Fruit fly (Drosophila melanogaster) whole organism, embryonic: ENCODE measurements around the gene her.
A peak's percentile ranks its signal among the peaks of the same experiment; 100 is the strongest.

ENCODE experiments used
- BtbVII ChIP-seq: fragments of 200-800 bp; sonication (Bioruptor generic); optimal IDR thresholded peaks from 3 replicates; lab custom pipeline; 2017; ENCODE audit warnings: missing biosample characterization, mild to moderate bottlenecking, missing genetic modification characterization
- CG10321 ChIP-seq: fragments of 200-800 bp; sonication (Bioruptor generic); IDR thresholded peaks from 2 replicates; pipeline ENCODE4 v1.3.6; 2022; ENCODE audit warnings: missing biosample characterization, missing genetic modification characterization
- CG10431 ChIP-seq: fragments of 200-800 bp; sonication (Bioruptor generic); optimal IDR thresholded peaks from 3 replicates; lab custom pipeline; 2018; ENCODE audit warnings: missing biosample characterization, mild to moderate bottlenecking, missing genetic modification characterization
- CG10959 ChIP-seq: fragments of 200-800 bp; sonication (Bioruptor generic); IDR thresholded peaks from 2 replicates; pipeline ENCODE4 v1.3.6; 2022; ENCODE audit warnings: missing biosample characterization, missing genetic modification characterization
- CG10979 ChIP-seq: fragments of 200-800 bp; sonication (Bioruptor generic); optimal IDR thresholded peaks from 2 replicates; lab custom pipeline; 2018; ENCODE audit warnings: missing biosample characterization, mild to moderate bottlenecking, missing genetic modification characterization, moderate library complexity
- CG11085 ChIP-seq: fragments of 200-800 bp; sonication (Bioruptor generic); IDR thresholded peaks from 2 replicates; pipeline ENCODE4 v1.3.6; 2022; ENCODE audit warnings: missing biosample characterization, missing genetic modification characterization
- CG13424 ChIP-seq: fragments of 200-800 bp; sonication (Bioruptor generic); optimal IDR thresholded peaks from 2 replicates; lab custom pipeline; 2019; ENCODE audit warnings: missing biosample characterization, mild to moderate bottlenecking, missing genetic modification characterization, moderate library complexity
- CG13624 ChIP-seq: fragments of 200-800 bp; sonication (Bioruptor generic); optimal IDR thresholded peaks from 2 replicates; lab custom pipeline; 2016; ENCODE audit warnings: missing biosample characterization, missing genetic modification characterization
- CG13894 ChIP-seq: fragments of 200-800 bp; sonication (Bioruptor generic); optimal IDR thresholded peaks from 3 replicates; lab custom pipeline; 2018; ENCODE audit warnings: missing biosample characterization, mild to moderate bottlenecking, missing genetic modification characterization, moderate library complexity
- CG17568 ChIP-seq: fragments of 200-800 bp; sonication (Bioruptor generic); optimal IDR thresholded peaks from 2 replicates; lab custom pipeline; 2018; ENCODE audit warnings: missing biosample characterization, mild to moderate bottlenecking, missing genetic modification characterization, moderate library complexity
- CG17912 ChIP-seq: fragments of 200-800 bp; sonication (Bioruptor generic); optimal IDR thresholded peaks from 2 replicates; lab custom pipeline; 2018; ENCODE audit warnings: missing biosample characterization, mild to moderate bottlenecking, missing genetic modification characterization
- CG30403 ChIP-seq: fragments of 200-800 bp; sonication (Bioruptor generic); optimal IDR thresholded peaks from 3 replicates; lab custom pipeline; 2016; ENCODE audit warnings: missing biosample characterization, missing genetic modification characterization
- CG4360 ChIP-seq: fragments of 200-800 bp; sonication (Bioruptor generic); IDR thresholded peaks from 2 replicates; pipeline ENCODE4 v1.3.6; 2022; ENCODE audit warnings: missing biosample characterization, missing genetic modification characterization
- CG4404 ChIP-seq: fragments of 200-800 bp; sonication (Bioruptor generic); IDR thresholded peaks from 2 replicates; pipeline ENCODE4 v1.3.6; 2022; ENCODE audit warnings: missing biosample characterization, missing genetic modification characterization
- CG6654 ChIP-seq: fragments of 200-800 bp; sonication (Bioruptor generic); optimal IDR thresholded peaks from 2 replicates; lab custom pipeline; 2017; ENCODE audit warnings: missing biosample characterization, mild to moderate bottlenecking, missing genetic modification characterization
- CG7928 ChIP-seq: fragments of 200-800 bp; sonication (Bioruptor generic); optimal IDR thresholded peaks from 2 replicates; lab custom pipeline; 2017; ENCODE audit warnings: missing biosample characterization, mild to moderate bottlenecking, missing genetic modification characterization
- CG8089 ChIP-seq: fragments of 200-800 bp; sonication (Bioruptor generic); optimal IDR thresholded peaks from 3 replicates; lab custom pipeline; 2016; ENCODE audit warnings: missing biosample characterization, missing genetic modification characterization
- CG8478 ChIP-seq: fragments of >200 bp; optimal IDR thresholded peaks from 2 replicates; lab custom pipeline; 2018
- CG9817 ChIP-seq: fragments of 200-800 bp; sonication (Bioruptor generic); optimal IDR thresholded peaks from 2 replicates; lab custom pipeline; 2018; ENCODE audit warnings: missing biosample characterization, mild to moderate bottlenecking, missing genetic modification characterization, moderate library complexity
- Elba2 ChIP-seq: fragments of 200-800 bp; sonication (Bioruptor generic); optimal IDR thresholded peaks from 3 replicates; lab custom pipeline; 2016; ENCODE audit warnings: missing biosample characterization, missing genetic modification characterization
- H15 ChIP-seq: fragments of 200-800 bp; sonication (Bioruptor generic); IDR thresholded peaks from 3 replicates; pipeline ENCODE4 v1.3.6; 2022; ENCODE audit warnings: missing biosample characterization, missing genetic modification characterization
- HHEX ChIP-seq: fragments of 200-800 bp; sonication (Bioruptor generic); optimal IDR thresholded peaks from 3 replicates; lab custom pipeline; 2017; ENCODE audit warnings: missing biosample characterization, mild to moderate bottlenecking, missing genetic modification characterization, missing genetic modification reagents
- HLH4C ChIP-seq: fragments of 200-800 bp; sonication (Bioruptor generic); IDR thresholded peaks from 3 replicates; pipeline ENCODE4 v1.3.6; 2022; ENCODE audit warnings: missing biosample characterization, missing genetic modification characterization; ENCODE audit not compliant: partially characterized antibody
- Med ChIP-seq: fragments of 200-800 bp; sonication (Bioruptor generic); peaks from one replicate; lab custom pipeline; 2016; ENCODE audit warnings: missing biosample characterization, missing genetic modification characterization, mild to moderate bottlenecking, inconsistent platforms, moderate library complexity
- Poxn ChIP-seq: fragments of 200-800 bp; sonication (Bioruptor generic); IDR thresholded peaks from 2 replicates; pipeline ENCODE4 v1.3.6; 2022; ENCODE audit warnings: missing biosample characterization, missing genetic modification characterization
- Ssrp ChIP-seq: fragments of 200-800 bp; sonication (Bioruptor generic); optimal IDR thresholded peaks from 2 replicates; lab custom pipeline; 2018; ENCODE audit warnings: missing biosample characterization, mild to moderate bottlenecking, missing genetic modification characterization, moderate library complexity
- Stat92E ChIP-seq, 3 experiments: fragments of >200 bp in 2 of 3; fragments of 200-800 bp in 1 of 3; sonication (Bioruptor generic) in 1 of 3; optimal IDR thresholded peaks; 2 replicates each; lab custom pipeline; 2017 to 2019; ENCODE audit warnings: missing biosample characterization in 3 of 3, missing genetic modification characterization in 3 of 3, mild to moderate bottlenecking in 1 of 3, moderate library complexity in 1 of 3
- Vsx1 ChIP-seq: fragments of 200-800 bp; sonication (Bioruptor generic); optimal IDR thresholded peaks from 2 replicates; lab custom pipeline; 2017; ENCODE audit warnings: missing biosample characterization, mild to moderate bottlenecking, missing genetic modification characterization, missing genetic modification reagents
- ap ChIP-seq: fragments of 200-800 bp; sonication (Bioruptor generic); IDR thresholded peaks from 2 replicates; pipeline ENCODE4 v1.3.6; 2022; ENCODE audit warnings: missing biosample characterization, missing genetic modification characterization
- ara ChIP-seq: fragments of 200-800 bp; sonication (Bioruptor generic); IDR thresholded peaks from 2 replicates; pipeline ENCODE4 v1.3.6; 2022; ENCODE audit warnings: missing biosample characterization, missing genetic modification characterization
- cg ChIP-seq: fragments of 200-800 bp; sonication (Bioruptor generic); optimal IDR thresholded peaks from 3 replicates; lab custom pipeline; 2019; ENCODE audit warnings: missing biosample characterization, mild to moderate bottlenecking, missing genetic modification characterization, moderate library complexity
- ci ChIP-seq: fragments of 200-800 bp; sonication (Bioruptor generic); IDR thresholded peaks from 3 replicates; pipeline ENCODE4 v1.3.6; 2022; ENCODE audit warnings: missing biosample characterization, missing genetic modification characterization
- croc ChIP-seq: fragments of 200-800 bp; sonication (Bioruptor generic); conservative IDR thresholded peaks from 3 replicates; pipeline ENCODE4 v1.3.6; 2022; ENCODE audit warnings: missing biosample characterization, missing genetic modification characterization
- emc ChIP-seq: fragments of 200-800 bp; sonication (Bioruptor generic); optimal IDR thresholded peaks from 2 replicates; lab custom pipeline; 2016; ENCODE audit warnings: missing biosample characterization, missing genetic modification characterization
- en ChIP-seq: fragments of 200-800 bp; sonication (Bioruptor generic); optimal IDR thresholded peaks from 2 replicates; lab custom pipeline; 2016; ENCODE audit warnings: missing biosample characterization, missing genetic modification characterization
- fd64A ChIP-seq: fragments of 200-800 bp; sonication (Bioruptor generic); optimal IDR thresholded peaks from 3 replicates; lab custom pipeline; 2018; ENCODE audit warnings: missing biosample characterization, mild to moderate bottlenecking, missing genetic modification characterization
- gcm2 ChIP-seq: fragments of 200-800 bp; sonication (Bioruptor generic); optimal IDR thresholded peaks from 2 replicates; lab custom pipeline; 2016; ENCODE audit warnings: missing biosample characterization, missing genetic modification characterization
- h ChIP-seq: fragments of >200 bp; optimal IDR thresholded peaks from 2 replicates; lab custom pipeline; 2017
- hbn ChIP-seq: fragments of 200-800 bp; sonication (Bioruptor generic); IDR thresholded peaks from 2 replicates; pipeline ENCODE4 v1.3.6; 2022; ENCODE audit warnings: missing biosample characterization, missing genetic modification characterization; ENCODE audit not compliant: partially characterized antibody
- ind ChIP-seq: fragments of 200-800 bp; sonication (Bioruptor generic); optimal IDR thresholded peaks from 3 replicates; lab custom pipeline; 2016; ENCODE audit warnings: missing biosample characterization, missing genetic modification characterization
- lola ChIP-seq, 3 experiments: fragments of >200 bp in 2 of 3; fragments of 200-800 bp in 1 of 3; sonication (Bioruptor generic) in 1 of 3; optimal IDR thresholded peaks; 2 replicates each; lab custom pipeline; 2017 to 2019; ENCODE audit warnings: missing biosample characterization in 3 of 3, missing genetic modification characterization in 3 of 3, mild to moderate bottlenecking in 1 of 3, moderate library complexity in 1 of 3
- nau ChIP-seq: fragments of 200-800 bp; sonication (Bioruptor generic); optimal IDR thresholded peaks from 3 replicates; lab custom pipeline; 2017; ENCODE audit warnings: missing biosample characterization, mild to moderate bottlenecking, missing genetic modification characterization, missing genetic modification reagents
- nerfin-1 ChIP-seq: fragments of 200-800 bp; sonication (Bioruptor generic); optimal IDR thresholded peaks from 3 replicates; lab custom pipeline; 2019; ENCODE audit warnings: missing biosample characterization, mild to moderate bottlenecking, missing genetic modification characterization, moderate library complexity
- pzg ChIP-seq: fragments of 200-800 bp; sonication (Bioruptor generic); optimal IDR thresholded peaks from 3 replicates; lab custom pipeline; 2018; ENCODE audit warnings: missing biosample characterization, mild to moderate bottlenecking, missing genetic modification characterization, moderate library complexity
- row ChIP-seq: fragments of 200-800 bp; sonication (Bioruptor generic); IDR thresholded peaks from 3 replicates; pipeline ENCODE4 v1.3.6; 2022; ENCODE audit warnings: missing biosample characterization, missing genetic modification characterization
- sr ChIP-seq: fragments of 200-800 bp; sonication (Bioruptor generic); IDR thresholded peaks from 3 replicates; pipeline ENCODE4 v1.3.6; 2022; ENCODE audit warnings: missing biosample characterization, missing genetic modification characterization
- stwl ChIP-seq: fragments of 200-800 bp; sonication (Bioruptor generic); optimal IDR thresholded peaks from 3 replicates; lab custom pipeline; 2018; ENCODE audit warnings: missing biosample characterization, mild to moderate bottlenecking, missing genetic modification characterization, moderate library complexity
- twi ChIP-seq: fragments of 200-800 bp; optimal IDR thresholded peaks from 2 replicates; lab custom pipeline; 2019; ENCODE audit warnings: missing biosample characterization, mild to moderate bottlenecking, missing genetic modification characterization, moderate library complexity

her gene

dm6 chr2L:16720707-16721700 is 44.0 kb downstream of the her start (continued):
- TF ChIP-seq CG8089, result peak; percentile 58
- no peak for TF ChIP-seq h (lab: Kevin White, UChicago)
- no peak for TF ChIP-seq hbn (GFP tag; lab: Robert Waterston, UW)
- TF ChIP-seq BtbVII (GFP tag; lab: Kevin White, UChicago), result peak; percentile 69
- peak; percentile 88 for TF ChIP-seq croc (GFP tag; lab: Robert Waterston, UW)
- peak; percentile 92 for TF ChIP-seq CG4404 (GFP tag; lab: Robert Waterston, UW)
- peak; percentile 94 for TF ChIP-seq H15 (GFP tag; lab: Robert Waterston, UW)
- TF ChIP-seq CG9817 (tag; lab: Kevin White, UChicago), result peak; percentile 87
- TF ChIP-seq nerfin-1 (tag; lab: Kevin White, UChicago), result peak; percentile 87
- TF ChIP-seq gcm2 (GFP tag; lab: Kevin White, UChicago), result peak; percentile 71
- peak; percentile 93 for TF ChIP-seq CG10959 (GFP tag; lab: Robert Waterston, UW)
- TF ChIP-seq ap (GFP tag; lab: Robert Waterston, UW), result peak; percentile 93
- TF ChIP-seq CG10321 (GFP tag; lab: Robert Waterston, UW), result peak; percentile 72
- TF ChIP-seq lola (GFP tag; optimal IDR thresholded peaks at IDR 0.05; lab: Kevin White, UChicago), result peak in 1 of 3 experiments; percentile 65
- peak; percentile 88 for TF ChIP-seq nau (GFP tag; lab: Kevin White, UChicago)
- peak; percentile 89 for TF ChIP-seq CG11085
- TF ChIP-seq Poxn (GFP tag; lab: Robert Waterston, UW), result peak; percentile 34; the same call in 1 of the 2 replicates
- TF ChIP-seq CG8478 (lab: Kevin White, UChicago), result no peak
- peak; percentile 55 for TF ChIP-seq en
- TF ChIP-seq ara (GFP tag; lab: Robert Waterston, UW), result peak; percentile 96
- peak; percentile 77 for TF ChIP-seq fd64A (GFP tag; lab: Kevin White, UChicago)
- peak in 1 of 3 experiments; percentile 79 for TF ChIP-seq Stat92E (GFP tag; optimal IDR thresholded peaks at IDR 0.05; lab: Kevin White, UChicago)
- TF ChIP-seq twi (tag; lab: Kevin White, UChicago), result peak; percentile 79
- peak; percentile 22 for TF ChIP-seq stwl
- peak; percentile 95 for TF ChIP-seq Med (GFP tag; lab: Kevin White, UChicago)
- peak; percentile 70 for TF ChIP-seq CG13624 (GFP tag; lab: Kevin White, UChicago)
- TF ChIP-seq sr (GFP tag; lab: Robert Waterston, UW), result peak; percentile 74; the same call in 2 of the 3 replicates
- peak; percentile 93 for TF ChIP-seq HHEX (GFP tag; lab: Kevin White, UChicago)
- no peak for TF ChIP-seq emc (GFP tag; lab: Kevin White, UChicago)
- TF ChIP-seq HLH4C (GFP tag; lab: Robert Waterston, UW), result 0 out of 3 replicates have a peak, but pooled peaks have one; percentile 17
- TF ChIP-seq cg (GFP tag; lab: Kevin White, UChicago), result peak; percentile 57
- TF ChIP-seq CG13424, result peak; percentile 88
- peak; percentile 97 for TF ChIP-seq ci (GFP tag; lab: Robert Waterston, UW)
- peak; percentile 54 for TF ChIP-seq CG17912 (GFP tag; lab: Kevin White, UChicago)
- TF ChIP-seq CG17568 (GFP tag; lab: Kevin White, UChicago), result peak; percentile 81
- peak; percentile 76 for TF ChIP-seq CG6654 (GFP tag; lab: Kevin White, UChicago)
- peak; percentile 57 for TF ChIP-seq CG13894 (tag; lab: Kevin White, UChicago)
- TF ChIP-seq CG7928, result peak; percentile 21
- peak; percentile 3 for TF ChIP-seq pzg (GFP tag; lab: Kevin White, UChicago)
- peak; percentile 90 for TF ChIP-seq CG10979 (tag; lab: Kevin White, UChicago)
- peak; percentile 94 for TF ChIP-seq CG30403
- TF ChIP-seq Elba2, result peak; percentile 85
- TF ChIP-seq CG4360 (GFP tag; lab: Robert Waterston, UW), result peak; percentile 84
- peak; percentile 60 for TF ChIP-seq Vsx1 (GFP tag; lab: Kevin White, UChicago)
- TF ChIP-seq Ssrp (tag; lab: Kevin White, UChicago), result peak; percentile 94
- TF ChIP-seq ind (GFP tag; lab: Kevin White, UChicago), result peak; percentile 95
- peak; percentile 93 for TF ChIP-seq row
- TF ChIP-seq CG10431 (GFP tag; lab: Kevin White, UChicago), result no peak
